Fruit fly (Drosophila melanogaster) whole organism, embryonic: ENCODE measurements around the gene dnc.

Experiments
- Adf1 ChIP-seq: fragments of 200-800 bp; sonication (Bioruptor generic); IDR thresholded peaks from 2 replicates; pipeline ENCODE4 v1.3.6; 2022; ENCODE audit warnings: missing biosample characterization, missing genetic modification characterization
- CG10267 ChIP-seq: fragments of 200-800 bp; sonication (Bioruptor generic); optimal IDR thresholded peaks from 2 replicates; lab custom pipeline; 2018; ENCODE audit warnings: missing biosample characterization, mild to moderate bottlenecking, missing genetic modification characterization, moderate library complexity
- CG12104 ChIP-seq: fragments of 200-800 bp; sonication (Bioruptor generic); optimal IDR thresholded peaks from 3 replicates; lab custom pipeline; 2016; ENCODE audit warnings: missing biosample characterization, missing genetic modification characterization
- CG15269 ChIP-seq: fragments of 200-800 bp; sonication (Bioruptor generic); optimal IDR thresholded peaks from 2 replicates; lab custom pipeline; 2018; ENCODE audit warnings: missing biosample characterization, mild to moderate bottlenecking, missing genetic modification characterization, moderate library complexity
- CG1529 ChIP-seq: fragments of 200-800 bp; sonication (Bioruptor generic); optimal IDR thresholded peaks from 3 replicates; lab custom pipeline; 2018; ENCODE audit warnings: missing biosample characterization, missing genetic modification characterization
- CG17328 ChIP-seq: fragments of 200-800 bp; sonication (Bioruptor generic); IDR thresholded peaks from 2 replicates; pipeline ENCODE4 v1.3.6; 2022; ENCODE audit warnings: missing biosample characterization, missing genetic modification characterization
- CG17385 ChIP-seq: fragments of 200-800 bp; sonication (Bioruptor generic); optimal IDR thresholded peaks from 3 replicates; lab custom pipeline; 2018; ENCODE audit warnings: missing biosample characterization, mild to moderate bottlenecking, missing genetic modification characterization
- CG17802 ChIP-seq: fragments of 200-800 bp; sonication (Bioruptor generic); optimal IDR thresholded peaks from 2 replicates; lab custom pipeline; 2018; ENCODE audit warnings: missing biosample characterization, mild to moderate bottlenecking, missing genetic modification characterization, moderate library complexity
- CG17912 ChIP-seq: fragments of 200-800 bp; sonication (Bioruptor generic); optimal IDR thresholded peaks from 2 replicates; lab custom pipeline; 2018; ENCODE audit warnings: missing biosample characterization, mild to moderate bottlenecking, missing genetic modification characterization
- CG18011 ChIP-seq: fragments of 200-800 bp; sonication (Bioruptor generic); optimal IDR thresholded peaks from 2 replicates; lab custom pipeline; 2017; ENCODE audit warnings: missing biosample characterization, missing genetic modification characterization, mild to moderate bottlenecking, moderate library complexity, missing genotype
- CG2116 ChIP-seq: fragments of 200-800 bp; sonication (Bioruptor generic); optimal IDR thresholded peaks from 3 replicates; lab custom pipeline; 2018; ENCODE audit warnings: missing biosample characterization, mild to moderate bottlenecking, missing genetic modification characterization
- CG30403 ChIP-seq: fragments of 200-800 bp; sonication (Bioruptor generic); optimal IDR thresholded peaks from 3 replicates; lab custom pipeline; 2016; ENCODE audit warnings: missing biosample characterization, missing genetic modification characterization
- CG32772 ChIP-seq: fragments of 200-800 bp; sonication (Bioruptor generic); IDR thresholded peaks from 2 replicates; pipeline ENCODE4 v1.3.6; 2022; ENCODE audit warnings: missing biosample characterization, missing genetic modification characterization
- CG4820 ChIP-seq: fragments of 200-800 bp; sonication (Bioruptor generic); optimal IDR thresholded peaks from 3 replicates; lab custom pipeline; 2016; ENCODE audit warnings: missing biosample characterization, missing genetic modification characterization
- CG5245 ChIP-seq: fragments of 200-800 bp; sonication (Bioruptor generic); optimal IDR thresholded peaks from 3 replicates; lab custom pipeline; 2016; ENCODE audit warnings: missing biosample characterization, missing genetic modification characterization
- CG6683 ChIP-seq: fragments of 200-800 bp; sonication (Bioruptor generic); optimal IDR thresholded peaks from 2 replicates; lab custom pipeline; 2017; ENCODE audit warnings: missing biosample characterization, mild to moderate bottlenecking, missing genetic modification characterization, missing genetic modification reagents
- CG7357 ChIP-seq: fragments of 200-800 bp; sonication (Bioruptor generic); IDR thresholded peaks from 3 replicates; pipeline ENCODE4 v1.3.6; 2022; ENCODE audit warnings: missing biosample characterization, missing genetic modification characterization
- CG7556 ChIP-seq: fragments of 200-800 bp; sonication (Bioruptor generic); optimal IDR thresholded peaks from 2 replicates; lab custom pipeline; 2017; ENCODE audit warnings: missing biosample characterization, mild to moderate bottlenecking, missing genetic modification characterization
- CG7928 ChIP-seq: fragments of 200-800 bp; sonication (Bioruptor generic); optimal IDR thresholded peaks from 2 replicates; lab custom pipeline; 2017; ENCODE audit warnings: missing biosample characterization, mild to moderate bottlenecking, missing genetic modification characterization
- CG8281 ChIP-seq: fragments of 200-800 bp; sonication (Bioruptor generic); optimal IDR thresholded peaks from 2 replicates; lab custom pipeline; 2018; ENCODE audit warnings: missing biosample characterization, mild to moderate bottlenecking, missing genetic modification characterization, moderate library complexity
- CG8290 ChIP-seq, 3 experiments: fragments of 200-800 bp; sonication (Bioruptor generic); optimal IDR thresholded peaks; 2 replicates each; lab custom pipeline; 2016 to 2019; ENCODE audit warnings: missing biosample characterization in 3 of 3, missing genetic modification characterization in 3 of 3, mild to moderate bottlenecking in 2 of 3, moderate library complexity in 1 of 3
- CG8388 ChIP-seq: fragments of 200-800 bp; sonication (Bioruptor generic); optimal IDR thresholded peaks from 2 replicates; lab custom pipeline; 2019; ENCODE audit warnings: missing biosample characterization, mild to moderate bottlenecking, missing genetic modification characterization, moderate library complexity
- D ChIP-seq, 2 experiments: fragments of 200-800 bp in 1 of 2; fragments of >200 bp in 1 of 2; sonication (Bioruptor generic) in 1 of 2; optimal IDR thresholded peaks; 2 replicates in 1 of 2; 3 replicates in 1 of 2; lab custom pipeline; 2017; ENCODE audit warnings: mild to moderate bottlenecking in 1 of 2, missing biosample characterization in 1 of 2, missing genetic modification characterization in 1 of 2, missing genetic modification reagents in 1 of 2
- Dll ChIP-seq: fragments of 200-800 bp; sonication (Bioruptor generic); IDR thresholded peaks from 4 replicates; pipeline ENCODE4 v1.3.6; 2022; ENCODE audit warnings: missing biosample characterization, missing genetic modification characterization; ENCODE audit not compliant: partially characterized antibody
- Fer1 ChIP-seq: fragments of 200-800 bp; sonication (Bioruptor generic); optimal IDR thresholded peaks from 2 replicates; lab custom pipeline; 2017; ENCODE audit warnings: missing biosample characterization, mild to moderate bottlenecking, missing genetic modification characterization
- Fer3 ChIP-seq: fragments of 200-800 bp; sonication (Bioruptor generic); optimal IDR thresholded peaks from 2 replicates; lab custom pipeline; 2018; ENCODE audit warnings: missing biosample characterization, mild to moderate bottlenecking, missing genetic modification characterization, moderate library complexity
- Gug ChIP-seq: fragments of 200-800 bp; sonication (Bioruptor generic); IDR thresholded peaks from 4 replicates; pipeline ENCODE4 v1.3.6; 2022; ENCODE audit warnings: missing biosample characterization, missing genetic modification characterization
- HLH3B ChIP-seq: fragments of 200-800 bp; sonication (Bioruptor generic); IDR thresholded peaks from 2 replicates; pipeline ENCODE4 v1.3.6; 2022; ENCODE audit warnings: missing biosample characterization, missing genetic modification characterization
- Hand ChIP-seq: fragments of 200-800 bp; sonication (Bioruptor generic); optimal IDR thresholded peaks from 2 replicates; lab custom pipeline; 2017; ENCODE audit warnings: mild to moderate bottlenecking, missing biosample characterization, missing genetic modification reagents, missing genetic modification characterization
- Hr78 ChIP-seq, 2 experiments: fragments of 200-800 bp in 1 of 2; fragments of >200 bp in 1 of 2; sonication (Bioruptor generic) in 1 of 2; optimal IDR thresholded peaks; 2 replicates each; lab custom pipeline; 2017 to 2019; ENCODE audit warnings: missing biosample characterization in 2 of 2, missing genetic modification characterization in 2 of 2, mild to moderate bottlenecking in 1 of 2, moderate library complexity in 1 of 2
- Max ChIP-seq: fragments of 200-800 bp; sonication (Bioruptor generic); optimal IDR thresholded peaks from 2 replicates; lab custom pipeline; 2016; ENCODE audit warnings: missing biosample characterization, mild to moderate bottlenecking, missing genetic modification characterization
- Med ChIP-seq: fragments of 200-800 bp; sonication (Bioruptor generic); peaks from one replicate; lab custom pipeline; 2016; ENCODE audit warnings: missing biosample characterization, missing genetic modification characterization, mild to moderate bottlenecking, inconsistent platforms, moderate library complexity
- Sox102F ChIP-seq: fragments of 200-800 bp; sonication (Bioruptor generic); optimal IDR thresholded peaks from 2 replicates; lab custom pipeline; 2018; ENCODE audit warnings: missing biosample characterization, mild to moderate bottlenecking, missing genetic modification characterization, moderate library complexity
- ab ChIP-seq: fragments of 200-800 bp; sonication (Bioruptor generic); optimal IDR thresholded peaks from 2 replicates; lab custom pipeline; 2016; ENCODE audit warnings: missing biosample characterization, missing genetic modification characterization
- ac ChIP-seq: fragments of 200-800 bp; sonication (Bioruptor generic); optimal IDR thresholded peaks from 3 replicates; lab custom pipeline; 2017; ENCODE audit warnings: missing biosample characterization, mild to moderate bottlenecking, missing genetic modification characterization
- br ChIP-seq: fragments of >200 bp; optimal IDR thresholded peaks from 2 replicates; lab custom pipeline; 2017
- btn ChIP-seq: fragments of 200-800 bp; sonication (Bioruptor generic); optimal IDR thresholded peaks from 2 replicates; lab custom pipeline; 2016; ENCODE audit warnings: missing biosample characterization, missing genetic modification characterization
- cad ChIP-seq: fragments of >200 bp; optimal IDR thresholded peaks from 2 replicates; lab custom pipeline; 2017; ENCODE audit warnings: missing biosample characterization, missing genetic modification characterization
- caup ChIP-seq: fragments of 200-800 bp; sonication (Bioruptor generic); optimal IDR thresholded peaks from 3 replicates; lab custom pipeline; 2017; ENCODE audit warnings: missing biosample characterization, mild to moderate bottlenecking, missing genetic modification characterization, moderate library complexity; ENCODE audit not compliant: severe bottlenecking
- ems ChIP-seq: fragments of 200-800 bp; sonication (Bioruptor generic); optimal IDR thresholded peaks from 3 replicates; lab custom pipeline; 2016; ENCODE audit warnings: missing biosample characterization, missing genetic modification characterization
- gro ChIP-seq: fragments of 200-800 bp; sonication (Bioruptor generic); optimal IDR thresholded peaks from 2 replicates; lab custom pipeline; 2016; ENCODE audit warnings: missing biosample characterization, missing genetic modification characterization
- jing ChIP-seq: fragments of 200-800 bp; sonication (Bioruptor generic); optimal IDR thresholded peaks from 2 replicates; lab custom pipeline; 2018; ENCODE audit warnings: missing biosample characterization, mild to moderate bottlenecking, missing genetic modification characterization
- lilli ChIP-seq: fragments of 200-800 bp; sonication (Bioruptor generic); optimal IDR thresholded peaks from 3 replicates; lab custom pipeline; 2016; ENCODE audit warnings: missing biosample characterization, missing genetic modification characterization
- pho ChIP-seq: fragments of 200-800 bp; sonication (Bioruptor generic); optimal IDR thresholded peaks from 2 replicates; lab custom pipeline; 2016; ENCODE audit warnings: missing biosample characterization, missing genetic modification characterization
- sd ChIP-seq: fragments of 200-800 bp; sonication (Bioruptor generic); optimal IDR thresholded peaks from 3 replicates; lab custom pipeline; 2018; ENCODE audit warnings: missing biosample characterization, mild to moderate bottlenecking, missing genetic modification characterization, moderate library complexity
- sima ChIP-seq: fragments of 200-800 bp; sonication (Bioruptor generic); optimal IDR thresholded peaks from 2 replicates; lab custom pipeline; 2016; ENCODE audit warnings: missing biosample characterization, missing genetic modification characterization
- yki ChIP-seq: fragments of >200 bp; optimal IDR thresholded peaks from 3 replicates; lab custom pipeline; 2018

The dnc gene

DNA sequence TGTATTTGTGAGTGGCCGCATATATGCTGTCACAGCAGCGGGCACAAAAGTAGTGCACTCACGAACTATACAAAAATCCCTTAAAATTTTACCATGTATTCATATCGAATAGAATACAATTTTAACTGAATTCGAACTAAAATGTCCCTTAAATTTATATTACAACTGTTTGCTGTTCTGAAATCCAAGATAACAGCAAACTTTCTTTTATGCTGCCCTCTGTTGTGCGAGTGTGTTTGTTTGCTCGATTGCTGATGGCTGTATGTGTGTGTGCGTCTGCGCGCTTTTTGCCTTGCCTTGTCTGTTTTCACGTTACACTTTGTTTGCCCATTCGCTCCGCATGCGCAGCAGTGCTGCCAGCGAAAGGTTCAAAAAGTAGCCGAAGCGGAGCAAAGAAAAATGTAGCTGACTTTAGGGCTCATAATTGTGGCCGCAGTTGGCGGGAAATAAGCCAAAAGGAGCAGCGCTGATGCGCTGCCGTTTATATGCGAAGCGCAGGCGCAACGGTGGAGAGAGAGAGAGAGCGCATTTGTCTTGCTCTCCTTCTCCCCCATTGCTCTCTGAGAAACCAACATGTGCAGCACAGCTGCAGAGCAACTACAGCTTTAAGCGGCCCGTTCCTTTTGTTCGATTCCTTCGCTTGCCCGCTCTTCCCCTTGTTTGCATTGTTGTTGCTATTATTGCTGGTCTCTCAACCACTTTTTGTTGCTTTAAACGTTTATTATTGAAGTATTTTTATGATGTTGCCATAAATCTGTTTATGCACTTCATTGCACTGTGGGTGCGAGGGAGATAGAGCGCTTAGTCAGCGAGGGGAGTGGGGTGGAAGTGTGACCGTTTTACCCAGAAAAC, 13.6 kb upstream of the dnc start (continued):
- TF ChIP-seq CG18011 (peak; percentile 76), CG7928 (GFP tag; lab: Kevin White, UChicago) (peak; percentile 57), CG7357 (GFP tag; lab: Robert Waterston, UW) (peak; percentile 85), CG15269 (peak; percentile 92), CG32772 (GFP tag; lab: Robert Waterston, UW) (peak; percentile 92), sd (tag; lab: Kevin White, UChicago) (peak; percentile 67), CG17385 (GFP tag; lab: Kevin White, UChicago) (peak; percentile 90), ac (GFP tag; lab: Kevin White, UChicago) (peak; percentile 83), CG10267 (tag; lab: Kevin White, UChicago) (peak; percentile 90), caup (GFP tag; lab: Kevin White, UChicago) (peak; percentile 88), CG7556 (GFP tag; lab: Kevin White, UChicago) (peak; percentile 96), CG2116 (GFP tag; lab: Kevin White, UChicago) (peak; percentile 71), CG8388 (peak; percentile 95), sima (GFP tag; lab: Kevin White, UChicago) (peak; percentile 75), CG5245 (GFP tag; lab: Kevin White, UChicago) (peak; percentile 89), pho (GFP tag; lab: Kevin White, UChicago) (peak; percentile 83), lilli (GFP tag; lab: Kevin White, UChicago) (peak; percentile 91), Fer1 (GFP tag; lab: Kevin White, UChicago) (peak; percentile 89), CG1529 (GFP tag; lab: Kevin White, UChicago) (peak; percentile 91), ems (GFP tag; lab: Kevin White, UChicago) (peak; percentile 88), D (optimal IDR thresholded peaks at IDR 0.05; lab: Kevin White, UChicago) (peak; percentile 66), D (GFP tag; optimal IDR thresholded peaks at IDR 0.05; lab: Kevin White, UChicago) (peak; percentile 91), Gug (GFP tag; lab: Robert Waterston, UW) (peak; percentile 84), cad (GFP tag; lab: Kevin White, UChicago) (no peak), Med (peak; percentile 98), HLH3B (GFP tag; lab: Robert Waterston, UW) (peak; percentile 93), btn (peak; percentile 87), CG17912 (GFP tag; lab: Kevin White, UChicago) (no peak), Hr78 (GFP tag; optimal IDR thresholded peaks at IDR 0.05; lab: Kevin White, UChicago) (peak in 1 of 2 experiments; percentile 87), jing (GFP tag; lab: Kevin White, UChicago) (peak; percentile 91), CG8290 (GFP tag; optimal IDR thresholded peaks at IDR 0.05; lab: Kevin White, UChicago) (peak; percentile 91), CG8290 (tag; optimal IDR thresholded peaks at IDR 0.05; lab: Kevin White, UChicago) (peak; percentile 31 to 95), Dll (GFP tag; lab: Robert Waterston, UW) (peak; percentile 47; the same call in 2 of the 4 replicates), CG17328 (GFP tag; lab: Robert Waterston, UW) (peak; percentile 94), CG30403 (peak; percentile 94), CG6683 (GFP tag; lab: Kevin White, UChicago) (peak; percentile 83), Hand (GFP tag; lab: Kevin White, UChicago) (peak; percentile 65), Adf1 (GFP tag; lab: Robert Waterston, UW) (peak; percentile 74; the same call in 1 of the 2 replicates), Fer3 (tag; lab: Kevin White, UChicago) (peak; percentile 86), ab (peak; percentile 79), yki (lab: Kevin White, UChicago) (peak; percentile 59), CG12104 (GFP tag; lab: Kevin White, UChicago) (peak; percentile 90), gro (GFP tag; lab: Kevin White, UChicago) (no peak), CG4820 (GFP tag; lab: Kevin White, UChicago) (peak; percentile 91), Sox102F (peak; percentile 93), CG8281 (tag; lab: Kevin White, UChicago) (peak; percentile 79), CG17802 (tag; lab: Kevin White, UChicago) (peak; percentile 68), br (lab: Kevin White, UChicago) (no peak), Max (GFP tag; lab: Kevin White, UChicago) (peak; percentile 88)
